Fruit fly (Drosophila melanogaster): Measurements from ENCODE around the gene CG13102.

CG13102 gene

DNA sequence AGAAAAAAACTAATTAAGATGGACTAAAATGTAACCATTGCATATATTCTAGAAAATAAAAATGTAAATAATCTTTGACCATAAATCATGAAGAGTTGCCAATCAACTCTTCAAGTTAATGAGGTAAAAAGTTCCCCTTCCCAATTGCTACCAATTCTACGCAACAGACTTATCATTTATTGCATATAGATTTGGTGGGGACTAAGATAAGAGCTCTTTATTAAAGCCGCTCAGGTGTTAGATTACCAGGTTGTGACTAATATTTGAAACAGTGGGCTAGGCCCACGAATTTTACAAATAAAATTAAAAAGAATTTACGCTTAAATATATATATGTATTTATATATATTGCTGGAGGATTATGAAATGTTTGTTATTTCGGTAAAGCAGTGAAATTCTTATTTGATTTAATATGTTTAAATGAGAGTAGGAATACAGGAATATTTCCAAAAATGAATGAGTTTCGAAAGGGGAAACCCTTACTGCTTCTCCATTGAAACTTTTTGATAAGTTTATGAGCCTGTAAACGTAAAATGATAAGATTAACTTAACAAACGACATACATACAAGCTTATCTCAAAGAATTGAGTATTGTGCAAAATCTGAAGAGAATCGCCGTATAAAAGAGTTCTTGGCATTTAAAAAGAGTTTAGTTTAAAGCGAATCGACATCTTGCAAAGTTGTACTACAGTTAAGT, at the start of gene CG13102:
Gene CG13102 (plus strand): TSS at position 646 of the 696 bp plus-strand sequence.
- no peak for TF ChIP-seq CG17801 (GFP tag; optimal IDR thresholded peaks at IDR 0.05; ENCODE audit: partially characterized antibody)

DNA sequence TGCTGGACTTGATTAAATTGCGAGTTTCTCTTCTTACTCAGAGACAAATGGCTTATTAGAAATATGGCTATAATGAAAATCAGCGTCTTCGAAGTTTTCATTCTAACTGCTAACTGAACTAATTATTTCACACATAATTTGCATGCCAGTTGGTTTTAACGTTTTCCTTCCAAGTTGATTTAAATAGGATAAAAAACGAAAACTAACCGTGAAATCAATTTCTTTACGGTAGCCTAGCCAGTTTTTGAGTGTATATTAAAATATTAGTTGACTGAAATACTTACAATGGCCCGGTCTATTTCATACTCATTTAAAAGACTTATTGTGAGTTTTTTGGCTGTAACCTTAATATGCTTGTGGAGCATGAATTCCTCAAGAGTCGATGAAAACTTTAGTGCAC, 49.7 kb upstream of the CG13102 start, which contains the start of the genes CG9525 and CG32985:
Gene CG9525 (minus strand): TSS at position 101 of the 400 bp plus-strand sequence.
Gene CG32985 (plus strand): TSS at position 280 of the 400 bp plus-strand sequence.
- TF ChIP-seq CG17801 (GFP tag; optimal IDR thresholded peaks at IDR 0.05; ENCODE audit: partially characterized antibody) = no peak

DNA sequence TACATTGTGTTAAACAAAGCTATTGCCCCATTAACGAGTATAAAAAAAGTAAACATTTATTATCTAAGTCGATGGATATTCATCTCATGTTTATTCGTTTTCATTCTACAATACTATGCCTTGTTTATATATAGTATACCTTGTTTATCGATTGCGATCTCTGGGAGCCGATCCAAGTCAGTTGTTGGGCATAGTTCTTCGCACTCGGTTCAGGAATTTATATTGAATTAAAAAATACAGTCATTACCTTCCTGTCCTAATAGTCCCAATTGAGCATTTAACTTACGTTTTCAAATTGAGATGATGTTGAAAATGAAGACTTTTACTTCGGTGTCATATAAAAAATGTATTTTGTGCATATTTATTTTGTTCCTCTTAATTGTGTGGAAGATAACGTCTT, 47.3 kb upstream of the CG13102 start, which contains the start of gene CG32984:
Gene CG32984 (plus strand): TSS at position 301 of the 400 bp plus-strand sequence.
- no peak for TF ChIP-seq CG17801 (GFP tag; optimal IDR thresholded peaks at IDR 0.05; ENCODE audit: partially characterized antibody)

DNA sequence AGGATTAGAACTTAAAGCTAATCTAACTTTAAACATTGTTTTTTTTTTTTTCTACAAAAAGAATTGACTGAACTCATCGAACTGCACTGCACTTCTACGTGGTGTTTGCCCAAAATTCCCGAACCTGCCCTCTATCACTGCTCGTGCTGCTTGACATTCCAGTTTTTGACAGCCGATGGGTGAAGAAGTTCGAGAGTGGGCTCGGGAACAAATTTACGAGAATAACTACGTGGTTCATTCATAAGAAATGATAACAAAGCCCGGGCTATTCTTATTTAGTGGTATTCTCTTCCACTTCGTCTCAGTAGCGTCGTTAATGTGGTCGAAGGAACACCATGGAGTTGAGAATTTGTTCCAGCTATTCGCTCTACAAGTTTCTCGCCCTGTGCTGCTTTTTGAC, 44.8 kb upstream of the CG13102 start, which contains the start of gene CG18088:
Gene CG18088 (plus strand): TSS at position 301 of the 400 bp plus-strand sequence.
- no peak for TF ChIP-seq CG17801 (GFP tag; optimal IDR thresholded peaks at IDR 0.05; ENCODE audit: partially characterized antibody)

DNA sequence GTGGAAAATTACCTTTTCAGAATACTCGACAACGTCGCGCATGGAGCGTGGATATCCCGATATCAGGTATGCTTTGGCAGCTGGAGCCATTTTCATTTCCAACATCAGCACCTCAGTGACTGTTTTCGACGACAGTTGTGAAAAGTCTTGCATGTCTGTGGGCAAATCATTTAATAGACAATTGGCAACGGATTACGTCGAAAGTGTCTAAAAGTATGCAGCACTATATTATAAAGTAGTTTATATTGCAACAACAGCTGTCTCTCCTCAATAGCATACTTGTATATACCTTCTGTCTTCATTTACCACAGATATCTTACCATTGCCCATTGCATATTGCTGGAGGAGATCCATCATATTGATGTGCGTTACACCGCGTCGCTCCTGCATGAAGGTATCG, 39.1 kb upstream of the CG13102 start:
- no peak for TF ChIP-seq CG17801 (GFP tag; optimal IDR thresholded peaks at IDR 0.05; ENCODE audit: partially characterized antibody)

DNA sequence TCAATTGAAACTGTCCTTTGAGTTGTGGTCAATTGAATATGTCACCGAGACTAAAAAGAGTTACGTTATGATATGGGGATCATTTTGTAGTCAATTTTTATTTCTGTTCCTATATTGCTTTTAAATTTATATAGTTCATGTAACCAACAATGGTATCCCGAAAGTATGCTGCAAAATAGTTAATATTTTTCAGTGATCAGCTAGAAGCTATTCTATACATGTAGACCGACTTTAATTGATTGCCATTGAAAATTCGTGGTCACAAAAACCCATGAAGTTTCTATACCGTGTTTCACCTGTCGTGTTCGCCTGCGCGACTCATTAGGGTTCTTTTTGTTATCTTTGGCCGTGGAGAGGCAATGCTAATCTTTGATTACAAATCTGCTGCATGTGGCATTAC, 37.5 kb upstream of the CG13102 start:
- TF ChIP-seq CG17801 (GFP tag; optimal IDR thresholded peaks at IDR 0.05; ENCODE audit: partially characterized antibody) = no peak

DNA sequence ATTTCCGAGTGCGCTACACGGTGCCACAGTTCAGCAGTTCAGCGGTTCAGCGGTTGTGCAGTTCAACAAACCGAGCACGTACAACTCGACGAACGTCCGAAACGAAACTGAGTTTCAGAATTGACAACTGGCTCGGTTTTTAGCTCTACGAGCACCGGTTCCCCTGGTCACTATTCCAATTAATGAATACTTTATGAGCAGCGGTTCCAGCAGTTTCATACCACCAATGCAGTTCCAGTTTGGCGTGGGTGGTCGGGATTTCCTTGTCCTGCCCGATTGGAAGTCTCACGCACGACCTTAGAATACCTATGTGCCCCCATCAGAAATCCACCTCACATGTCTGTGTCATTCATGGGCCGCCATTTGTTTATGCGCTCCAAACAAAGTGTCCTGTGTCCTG, 36.7 kb upstream of the CG13102 start, which contains the start of gene CG9541:
Gene CG9541 (minus strand): TSS at position 101 of the 400 bp plus-strand sequence.
- no peak for TF ChIP-seq CG17801 (GFP tag; optimal IDR thresholded peaks at IDR 0.05; ENCODE audit: partially characterized antibody)

DNA sequence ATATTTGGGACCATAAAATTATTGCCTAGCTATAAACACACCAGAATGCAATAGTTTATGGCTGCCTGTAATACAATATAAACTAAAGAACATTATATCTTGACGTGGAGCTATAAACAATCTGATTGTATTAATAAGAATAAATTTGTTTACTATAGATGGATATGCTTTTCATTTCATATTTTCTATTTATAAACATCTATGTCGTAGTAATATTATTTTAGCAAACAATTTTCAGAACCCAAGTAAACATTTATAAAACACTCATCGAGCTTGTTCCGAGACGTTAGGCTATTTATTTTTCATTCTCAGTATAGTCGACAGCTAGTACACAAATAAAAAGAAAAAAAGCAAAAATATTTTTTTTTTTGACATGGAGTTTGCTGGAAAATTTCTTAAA, 31.6 kb upstream of the CG13102 start, which contains the start of gene CG18662:
Gene CG18662 (plus strand): TSS at position 301 of the 400 bp plus-strand sequence.
- TF ChIP-seq CG17801 (GFP tag; optimal IDR thresholded peaks at IDR 0.05; ENCODE audit: partially characterized antibody) = no peak

DNA sequence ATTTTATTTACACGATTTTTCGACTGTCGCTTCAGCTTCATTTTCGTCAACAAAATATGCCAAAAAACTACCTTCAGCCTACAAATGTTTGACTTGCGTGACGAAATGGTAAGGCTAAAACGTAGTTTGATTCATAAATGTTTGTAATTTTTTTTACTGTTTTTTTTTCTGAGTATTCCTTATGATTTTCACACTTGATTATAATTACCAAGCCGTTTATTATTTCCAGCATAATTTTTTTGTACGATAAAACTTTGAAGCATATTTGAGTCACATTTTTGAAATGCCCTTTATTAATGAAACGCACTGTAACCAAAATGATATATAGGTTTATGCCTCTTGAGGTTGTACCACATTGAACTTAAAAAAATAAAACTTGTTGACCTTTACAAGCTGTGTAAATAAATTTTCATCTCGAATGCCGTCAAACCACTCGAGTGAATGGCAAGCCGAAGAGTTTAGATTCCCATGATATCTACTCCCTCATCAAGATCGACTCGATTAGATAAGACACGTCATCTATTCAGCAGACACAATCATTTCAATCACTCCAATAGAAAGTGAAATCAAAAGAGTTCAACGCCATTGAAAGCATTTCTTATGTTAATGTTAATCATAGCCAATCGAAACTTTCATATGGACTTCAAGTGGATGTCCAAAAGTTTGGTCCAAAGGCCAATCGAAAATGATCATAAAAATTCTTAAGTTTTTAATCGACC, 29.2 kb upstream of the CG13102 start:
- no peak for TF ChIP-seq CG17801 (GFP tag; optimal IDR thresholded peaks at IDR 0.05; ENCODE audit: partially characterized antibody)

DNA sequence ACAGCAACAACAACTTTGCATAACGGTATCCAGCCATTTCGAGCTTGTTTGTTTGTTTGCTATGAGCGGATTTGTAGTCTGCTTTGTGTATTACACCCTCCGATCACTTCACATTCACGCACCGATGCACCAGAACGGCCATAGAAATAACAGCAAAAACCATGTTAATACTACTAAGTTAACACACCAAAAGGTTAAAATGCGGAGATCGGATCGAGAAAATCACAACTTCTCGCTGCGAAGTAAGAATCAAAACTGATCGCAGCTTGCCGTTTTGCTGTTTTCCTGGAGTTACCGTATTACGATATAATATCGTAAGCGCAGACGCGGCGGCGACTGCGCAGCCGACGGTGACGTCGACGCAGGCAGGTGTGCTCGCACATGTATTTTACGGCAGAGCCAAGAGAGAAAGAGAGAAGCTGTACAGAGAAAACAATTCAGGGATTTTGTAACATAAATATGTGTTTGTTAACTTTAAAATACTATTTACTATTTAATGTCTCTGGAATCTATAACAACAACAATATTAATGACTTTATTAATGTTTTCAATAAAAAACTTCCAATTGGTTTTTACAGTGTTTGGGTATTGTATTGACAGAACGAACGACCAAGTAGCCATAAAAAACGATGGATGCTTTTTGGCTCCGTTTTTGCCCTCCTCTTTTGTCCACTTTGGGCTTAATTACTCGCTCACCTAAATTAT, 27.2 kb upstream of the CG13102 start, which contains the start of gene CG13101:
Gene CG13101 (minus strand): TSS at position 259 of the 705 bp plus-strand sequence.
- peak; percentile 93 for TF ChIP-seq CG17801 (GFP tag; optimal IDR thresholded peaks at IDR 0.05; ENCODE audit: partially characterized antibody)

DNA sequence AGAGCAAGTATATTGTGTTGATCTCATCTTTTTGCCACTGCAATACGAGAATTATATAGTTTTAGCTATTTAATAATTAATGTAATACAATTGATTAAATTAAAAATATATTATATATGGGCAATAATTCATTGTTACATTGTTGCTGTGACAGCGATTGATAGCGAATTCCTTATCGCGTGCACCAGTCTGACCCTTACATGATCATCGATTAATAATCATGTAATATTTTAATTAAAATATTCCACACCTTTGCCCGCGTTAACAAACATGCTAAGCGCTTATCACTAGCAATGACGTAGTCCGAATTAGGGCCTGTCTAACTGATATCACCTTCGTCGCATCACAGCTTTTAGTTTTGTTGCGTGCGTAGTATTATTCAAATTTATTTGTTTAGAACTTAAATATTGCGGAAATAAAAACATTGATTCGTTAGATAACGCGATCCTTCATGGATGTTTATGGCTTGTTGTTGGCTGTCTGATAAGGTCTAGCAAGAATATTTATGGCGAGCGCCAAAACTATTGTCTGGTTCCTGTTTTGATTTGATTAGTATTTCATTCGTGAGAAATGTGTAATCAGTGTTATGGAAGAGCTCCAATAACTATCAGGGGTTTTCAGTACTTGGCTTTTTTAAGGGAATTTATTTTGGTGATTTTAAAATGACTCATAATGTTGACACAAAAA, 24.6 kb upstream of the CG13102 start:
- TF ChIP-seq CG17801 (GFP tag; optimal IDR thresholded peaks at IDR 0.05; ENCODE audit: partially characterized antibody) = no peak

DNA sequence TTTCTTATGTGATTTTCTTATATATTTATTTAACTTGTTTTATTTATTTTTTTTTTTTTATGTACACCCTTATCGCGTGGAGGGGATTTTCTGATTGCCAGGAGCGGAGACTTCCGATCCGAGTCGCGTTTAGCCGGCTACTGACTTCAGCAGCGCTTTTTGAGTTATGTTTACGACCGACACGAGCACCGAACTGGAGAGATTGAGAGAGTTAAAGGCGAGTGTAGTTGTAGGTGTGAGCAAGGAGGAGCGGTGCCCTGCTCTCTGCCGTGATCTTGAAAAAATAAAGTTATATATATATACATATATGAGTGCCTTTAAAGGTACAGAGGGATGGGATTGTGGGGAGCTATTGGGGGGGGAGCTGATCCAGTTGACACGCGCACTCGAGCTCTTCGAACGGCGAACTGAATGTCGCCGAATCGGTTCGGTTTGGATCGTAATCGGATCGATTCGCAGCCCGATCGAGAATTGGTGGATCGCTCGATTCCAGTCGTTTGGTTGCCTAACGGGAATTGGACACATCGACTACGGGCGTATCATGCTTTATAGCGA, 22.9 kb upstream of the CG13102 start, which contains the start of gene rost:
Gene rost (minus strand): TSS at position 503 of the 555 bp plus-strand sequence.
- peak; percentile 30 for TF ChIP-seq CG17801 (GFP tag; optimal IDR thresholded peaks at IDR 0.05; ENCODE audit: partially characterized antibody)

DNA sequence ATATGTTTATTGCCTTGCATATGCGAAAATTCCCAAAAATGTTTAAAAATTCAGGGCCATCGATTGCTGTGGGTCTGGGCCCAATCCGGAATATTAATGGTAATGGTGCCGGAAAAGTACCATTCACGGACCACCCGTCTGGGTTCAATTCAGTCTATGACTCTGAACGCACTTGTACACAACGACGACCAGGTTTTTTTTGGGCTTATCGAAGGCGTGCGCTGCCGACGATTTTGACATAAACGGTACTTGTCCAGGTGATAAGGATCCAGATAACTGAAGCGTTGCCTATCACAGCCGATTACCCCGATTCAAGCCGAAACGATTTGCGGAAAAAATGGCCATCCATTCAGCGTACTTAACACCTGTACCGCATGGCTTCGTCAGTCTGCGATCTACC, 20.4 kb upstream of the CG13102 start, which contains the start of gene CG9555:
Gene CG9555 (plus strand): TSS at position 153 of the 400 bp plus-strand sequence.
- TF ChIP-seq CG17801 (GFP tag; optimal IDR thresholded peaks at IDR 0.05; ENCODE audit: partially characterized antibody) = no peak
